Fruit fly (Drosophila melanogaster) Kc167 (cell line): ENCODE measurements around the gene Kaz-m1.

ENCODE experiments used
- Sin3A ChIP-seq: fragments of >200 bp; optimal IDR thresholded peaks from 2 replicates; lab custom pipeline; 2018; ENCODE audit warnings: missing external identifiers
- psq ChIP-seq: fragments of >200 bp; optimal IDR thresholded peaks from 2 replicates; lab custom pipeline; 2017; ENCODE audit warnings: missing external identifiers

DNA sequence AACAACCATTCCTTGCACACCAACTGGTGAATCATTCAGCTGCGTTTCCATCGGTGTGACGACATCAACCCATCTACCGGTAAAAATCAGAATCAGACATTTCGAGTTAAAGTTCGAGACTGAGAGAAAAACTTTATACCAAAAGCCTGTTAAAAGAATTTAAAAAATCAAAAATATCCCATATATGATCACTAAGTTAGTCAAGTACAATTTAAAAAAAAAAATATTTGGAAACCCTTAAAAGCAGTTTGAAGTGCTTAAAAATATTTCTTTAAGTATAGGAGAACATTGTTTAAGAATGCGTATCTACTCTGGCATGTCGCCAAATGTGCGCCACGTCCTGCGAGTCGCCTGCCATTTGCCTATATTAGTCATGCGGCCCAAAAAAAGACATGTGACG lies 46.0 kb upstream of the Kaz-m1 start:
- TF ChIP-seq psq (no peak), Sin3A (lab: Kevin White, UChicago) (no peak)
